Fruit fly (Drosophila melanogaster) whole organism: ENCODE results near the gene Tango6.

ENCODE experiments used
- CG8478 ChIP-seq: fragments of >200 bp; optimal IDR thresholded peaks from 2 replicates; lab custom pipeline; 2018; ENCODE audit warnings: inconsistent platforms
- Dll ChIP-seq: fragments of >200 bp; optimal IDR thresholded peaks from 2 replicates; lab custom pipeline; 2017
- EcR ChIP-seq, 2 experiments: fragments of >200 bp; optimal IDR thresholded peaks; 2 replicates each; lab custom pipeline; 2017; ENCODE audit warnings: missing biosample characterization in 2 of 2, missing genetic modification characterization in 2 of 2, missing genetic modification reagents in 2 of 2
- pan ChIP-seq: fragments of >200 bp; optimal IDR thresholded peaks from 2 replicates; lab custom pipeline; 2017
- psq ChIP-seq: fragments of >200 bp; optimal IDR thresholded peaks from 2 replicates; lab custom pipeline; 2017
- usp ChIP-seq: fragments of >200 bp; optimal IDR thresholded peaks from 2 replicates; lab custom pipeline; 2017; ENCODE audit warnings: missing biosample characterization, missing genetic modification characterization, mixed read lengths

- TF ChIP-seq psq (lab: Kevin White, UChicago) (no peak), CG8478 (lab: Kevin White, UChicago) (no peak), pan (lab: Kevin White, UChicago) (no peak), EcR (GFP tag; optimal IDR thresholded peaks at IDR 0.05; lab: Kevin White, UChicago) (no peak), usp (GFP tag; lab: Kevin White, UChicago) (no peak), Dll (lab: Kevin White, UChicago) (no peak)
These were observed 40.3 kb downstream of the Tango6 start, which contains the start of gene RpL30 for dm6 chr2L:19009130-19009529.
